Worm (Caenorhabditis elegans) whole organism, L2 larva: ENCODE data around the gene srg-3.

Experiments used
- C34F6.9 ChIP-seq: fragments of 150-350 bp; optimal IDR thresholded peaks from 2 replicates; lab custom pipeline; 2014; ENCODE audit warnings: missing biosample characterization, missing genetic modification characterization
- F13H6.1 ChIP-seq: sonication (generic microtip); optimal IDR thresholded peaks from 2 replicates; lab custom pipeline; 2016; ENCODE audit warnings: missing genetic modification characterization, missing compliant biosample characterization
- R02D3.7 ChIP-seq: fragments of 150-350 bp; optimal IDR thresholded peaks from 2 replicates; lab custom pipeline; 2014; ENCODE audit warnings: missing biosample characterization, missing genetic modification characterization
- ZK546.5 ChIP-seq: sonication (generic microtip); optimal IDR thresholded peaks from 2 replicates; lab custom pipeline; 2017; ENCODE audit warnings: missing biosample characterization, missing genetic modification characterization
- alr-1 ChIP-seq: fragments of 150-350 bp; optimal IDR thresholded peaks from 2 replicates; lab custom pipeline; 2014; ENCODE audit warnings: missing biosample characterization, missing genetic modification characterization
- aly-2 ChIP-seq: fragments of 150-350 bp; optimal IDR thresholded peaks from 2 replicates; lab custom pipeline; 2014; ENCODE audit warnings: missing biosample characterization, missing genetic modification characterization
- ama-1 ChIP-seq: fragments of 150-350 bp; optimal IDR thresholded peaks from 2 replicates; lab custom pipeline; 2018; ENCODE audit warnings: inconsistent platforms
- ceh-16 ChIP-seq: fragments of 150-350 bp; optimal IDR thresholded peaks from 2 replicates; lab custom pipeline; 2014; ENCODE audit warnings: missing biosample characterization, missing genetic modification characterization
- ceh-82 ChIP-seq: fragments of 150-350 bp; optimal IDR thresholded peaks from 2 replicates; lab custom pipeline; 2014; ENCODE audit warnings: missing biosample characterization, missing genetic modification characterization
- crh-2 ChIP-seq: sonication (generic microtip); optimal IDR thresholded peaks from 2 replicates; lab custom pipeline; 2017; ENCODE audit warnings: missing biosample characterization, missing genetic modification characterization
- dmd-4 ChIP-seq: sonication (generic microtip); optimal IDR thresholded peaks from 2 replicates; lab custom pipeline; 2017; ENCODE audit warnings: missing biosample characterization, missing genetic modification characterization
- egl-27 ChIP-seq: sonication (generic microtip); optimal IDR thresholded peaks from 3 replicates; lab custom pipeline; 2017; ENCODE audit warnings: missing biosample characterization, missing genetic modification reagents, missing genetic modification characterization
- elt-3 ChIP-seq: sonication (generic microtip); optimal IDR thresholded peaks from 2 replicates; lab custom pipeline; 2017; ENCODE audit warnings: missing biosample characterization, missing genetic modification characterization
- fos-1 ChIP-seq: fragments of 150-350 bp; optimal IDR thresholded peaks from 2 replicates; lab custom pipeline; 2014; ENCODE audit warnings: missing biosample characterization, missing genetic modification characterization
- gmeb-1 ChIP-seq: fragments of 150-350 bp; optimal IDR thresholded peaks from 2 replicates; lab custom pipeline; 2014; ENCODE audit warnings: missing biosample characterization, missing genetic modification characterization
- lin-11 ChIP-seq: fragments of 150-350 bp; sonication (generic microtip); optimal IDR thresholded peaks from 2 replicates; lab custom pipeline; 2014; ENCODE audit warnings: missing biosample characterization, missing genetic modification characterization, inconsistent platforms, mixed read lengths
- lsy-2 ChIP-seq, 2 experiments: fragments of 150-350 bp in 1 of 2; sonication (generic microtip) in 1 of 2; optimal IDR thresholded peaks; 2 replicates each; lab custom pipeline; 2014 to 2017; ENCODE audit warnings: missing biosample characterization in 2 of 2, missing genetic modification characterization in 2 of 2
- mbf-1 ChIP-seq: sonication (generic microtip); optimal IDR thresholded peaks from 2 replicates; lab custom pipeline; 2017; ENCODE audit warnings: missing biosample characterization, missing genetic modification characterization
- mdl-1 ChIP-seq, 2 experiments: fragments of 150-350 bp in 1 of 2; sonication (generic microtip) in 1 of 2; optimal IDR thresholded peaks; 2 replicates each; lab custom pipeline; 2017; ENCODE audit warnings: missing biosample characterization in 2 of 2, missing genetic modification characterization in 2 of 2
- nhr-10 ChIP-seq: sonication (generic microtip); optimal IDR thresholded peaks from 2 replicates; lab custom pipeline; 2017; ENCODE audit warnings: missing biosample characterization, missing genetic modification characterization
- nhr-12 ChIP-seq: fragments of 150-350 bp; optimal IDR thresholded peaks from 2 replicates; lab custom pipeline; 2014; ENCODE audit warnings: missing biosample characterization, missing genetic modification characterization
- nhr-129 ChIP-seq: fragments of 150-350 bp; optimal IDR thresholded peaks from 2 replicates; lab custom pipeline; 2014; ENCODE audit warnings: missing biosample characterization, missing genetic modification characterization
- nhr-21 ChIP-seq: fragments of 150-350 bp; optimal IDR thresholded peaks from 2 replicates; lab custom pipeline; 2014; ENCODE audit warnings: missing biosample characterization, missing genetic modification characterization
- nhr-23 ChIP-seq: fragments of 150-350 bp; optimal IDR thresholded peaks from 2 replicates; lab custom pipeline; 2014; ENCODE audit warnings: missing biosample characterization, missing genetic modification reagents, missing genetic modification characterization
- nhr-25 ChIP-seq: fragments of 150-350 bp; sonication (generic microtip); optimal IDR thresholded peaks from 3 replicates; lab custom pipeline; 2014; ENCODE audit warnings: missing biosample characterization, missing genetic modification characterization
- peb-1 ChIP-seq: fragments of 150-350 bp; optimal IDR thresholded peaks from 2 replicates; lab custom pipeline; 2014; ENCODE audit warnings: missing biosample characterization, missing genetic modification characterization
- sem-4 ChIP-seq: fragments of 150-350 bp; optimal IDR thresholded peaks from 2 replicates; lab custom pipeline; 2014; ENCODE audit warnings: missing biosample characterization, missing genetic modification reagents, missing genetic modification characterization
- skn-1 ChIP-seq: sonication (generic microtip); optimal IDR thresholded peaks from 2 replicates; lab custom pipeline; 2017; ENCODE audit warnings: missing biosample characterization, missing genetic modification characterization
- sma-3 ChIP-seq: sonication (generic microtip); optimal IDR thresholded peaks from 2 replicates; lab custom pipeline; 2016; ENCODE audit warnings: missing genetic modification reagents, missing genetic modification characterization, missing compliant biosample characterization
- snpc-4 ChIP-seq: fragments of 150-350 bp; optimal IDR thresholded peaks from 2 replicates; lab custom pipeline; 2014; ENCODE audit warnings: missing biosample characterization, missing genetic modification characterization
- unc-39 ChIP-seq: fragments of 150-350 bp; optimal IDR thresholded peaks from 2 replicates; lab custom pipeline; 2014; ENCODE audit warnings: missing biosample characterization, missing genetic modification characterization
- unc-55 ChIP-seq: fragments of 150-350 bp; sonication (generic microtip); optimal IDR thresholded peaks from 3 replicates; lab custom pipeline; 2014; ENCODE audit warnings: missing biosample characterization, missing genetic modification reagents, missing genetic modification characterization
- unc-62 ChIP-seq: fragments of 150-350 bp; optimal IDR thresholded peaks from 2 replicates; lab custom pipeline; 2014; ENCODE audit warnings: missing biosample characterization, missing genetic modification reagents, missing genetic modification characterization
- zag-1 ChIP-seq: fragments of 150-350 bp; optimal IDR thresholded peaks from 2 replicates; lab custom pipeline; 2014; ENCODE audit warnings: missing biosample characterization, missing genetic modification characterization
- ztf-1 ChIP-seq: fragments of 200-800 bp; sonication (Bioruptor generic); conservative IDR thresholded peaks from 2 replicates; pipeline ENCODE4 v1.3.6; 2022; ENCODE audit warnings: missing genetic modification characterization, missing compliant biosample characterization
- ztf-11 ChIP-seq: sonication (generic microtip); optimal IDR thresholded peaks from 2 replicates; lab custom pipeline; 2017; ENCODE audit warnings: missing biosample characterization, missing genetic modification characterization

srg-3 gene

DNA sequence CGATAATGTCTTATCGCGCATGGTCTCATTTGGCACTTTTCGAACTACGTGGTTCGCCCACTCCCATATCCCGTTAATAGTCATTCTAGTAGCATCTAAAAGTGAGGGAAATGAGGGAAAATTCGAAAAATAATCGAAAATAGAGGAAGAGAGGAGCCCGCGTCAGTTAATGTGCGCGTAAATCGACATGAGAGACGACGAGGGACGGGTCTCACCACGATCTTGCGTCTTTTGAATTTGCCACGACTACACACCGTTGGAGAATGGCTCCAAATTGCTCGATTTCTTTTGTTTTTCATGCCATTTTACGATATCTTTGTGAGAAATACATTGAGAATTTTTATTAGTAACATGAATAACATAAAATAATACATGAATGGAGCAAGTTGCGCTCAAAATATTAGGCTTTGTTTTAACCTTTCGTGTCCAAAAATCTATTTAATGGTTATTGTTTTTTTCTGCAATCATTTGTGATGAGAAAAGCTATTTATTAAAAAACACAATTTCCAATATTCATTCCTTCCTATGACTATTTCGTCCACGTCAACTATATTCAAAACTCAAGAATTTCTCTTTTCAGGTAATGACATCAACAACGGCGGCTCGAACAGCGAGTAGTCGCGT is 22.0 kb downstream of the srg-3 start, which contains the start of the genes gen-1 and stt-3:
gen-1 (minus strand) TSS at position 95 of the 624 bp plus-strand sequence.
stt-3 (plus strand) TSS at position 574 of the 624 bp plus-strand sequence.
- peak; percentile 18 for TF ChIP-seq C34F6.9 (tag; lab: Kevin White, UChicago)
- TF ChIP-seq mbf-1 (tag; lab: Kevin White, UChicago): no peak
- TF ChIP-seq nhr-129 (tag; lab: Kevin White, UChicago): peak; percentile 43
- TF ChIP-seq crh-2 (tag; lab: Kevin White, UChicago): peak; percentile 86
- no peak for TF ChIP-seq peb-1 (tag; lab: Kevin White, UChicago)

DNA sequence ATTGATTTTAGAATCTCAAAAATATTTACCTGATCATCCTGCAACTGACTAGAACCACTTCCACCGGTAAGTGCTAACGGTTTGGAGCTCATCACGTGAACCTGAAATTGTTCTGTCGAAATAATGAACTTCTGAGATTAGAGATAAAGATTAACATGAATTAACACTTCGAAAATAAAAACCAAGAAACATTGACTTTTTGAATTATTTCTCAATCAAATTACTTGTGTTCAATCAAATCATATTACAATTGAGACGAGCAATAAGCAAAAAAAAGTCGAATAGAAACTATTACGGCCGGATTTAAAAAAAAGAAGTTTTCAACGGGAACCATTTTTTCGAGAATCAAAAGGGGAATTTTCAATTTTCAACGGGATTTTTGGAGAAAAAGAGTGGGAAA is 24.4 kb downstream of the srg-3 start, which contains the start of gene bcas-2:
bcas-2 (minus strand) TSS at position 101 of the 400 bp plus-strand sequence.
- TF ChIP-seq snpc-4 (tag; lab: Kevin White, UChicago): no peak
- TF ChIP-seq R02D3.7 (tag; lab: Kevin White, UChicago): no peak
- TF ChIP-seq unc-55: no peak
- TF ChIP-seq egl-27 (tag; lab: Kevin White, UChicago): no peak
- no peak for TF ChIP-seq sem-4 (tag; lab: Kevin White, UChicago)
- no peak for TF ChIP-seq nhr-23 (tag; lab: Kevin White, UChicago)
- TF ChIP-seq lsy-2 (tag; optimal IDR thresholded peaks at IDR 0.05; lab: Kevin White, UChicago): no peak
- no peak for TF ChIP-seq unc-39
- no peak for TF ChIP-seq gmeb-1 (tag; lab: Kevin White, UChicago)
- no peak for TF ChIP-seq nhr-12
- TF ChIP-seq nhr-129 (tag; lab: Kevin White, UChicago): no peak
- no peak for TF ChIP-seq nhr-21
- no peak for TF ChIP-seq zag-1 (tag; lab: Kevin White, UChicago)
- TF ChIP-seq unc-62 (GFP tag; lab: Kevin White, UChicago): no peak
- no peak for TF ChIP-seq dmd-4 (tag; lab: Kevin White, UChicago)
- no peak for TF ChIP-seq F13H6.1 (tag; lab: Kevin White, UChicago)
- TF ChIP-seq ama-1 (lab: Kevin White, UChicago): no peak
- TF ChIP-seq peb-1 (tag; lab: Kevin White, UChicago): no peak
- TF ChIP-seq sma-3 (GFP tag; lab: Kevin White, UChicago): no peak

DNA sequence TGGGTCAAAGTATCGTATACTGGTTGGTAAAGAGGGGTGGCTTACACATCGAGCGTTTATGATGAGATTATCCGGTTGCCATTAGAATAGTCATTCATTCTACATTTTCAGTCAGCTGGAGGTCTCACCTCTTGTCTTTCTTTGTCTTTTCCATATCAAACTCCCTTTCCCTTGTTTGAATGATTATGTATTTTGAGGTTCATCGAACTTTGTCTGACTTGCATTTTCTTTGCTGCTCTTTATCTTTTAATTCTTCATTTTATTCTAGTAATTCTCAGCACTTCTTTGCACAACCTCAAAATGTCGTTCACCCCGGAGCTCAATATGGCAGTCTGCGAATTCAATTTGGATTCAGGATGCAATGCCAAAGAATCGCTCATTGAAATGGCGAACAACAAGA is 29.6 kb downstream of the srg-3 start, which contains the start of gene T12A2.3:
T12A2.3 (plus strand) TSS at position 301 of the 400 bp plus-strand sequence.
- TF ChIP-seq ztf-1 (GFP tag; lab: Robert Waterston, UW) (no peak), nhr-129 (tag; lab: Kevin White, UChicago) (no peak), nhr-10 (no peak), snpc-4 (tag; lab: Kevin White, UChicago) (no peak), sma-3 (GFP tag; lab: Kevin White, UChicago) (no peak), ceh-16 (no peak), unc-62 (GFP tag; lab: Kevin White, UChicago) (no peak), alr-1 (tag; lab: Kevin White, UChicago) (no peak), ZK546.5 (tag; lab: Kevin White, UChicago) (no peak), nhr-25 (no peak), ceh-82 (tag; lab: Kevin White, UChicago) (no peak)

DNA sequence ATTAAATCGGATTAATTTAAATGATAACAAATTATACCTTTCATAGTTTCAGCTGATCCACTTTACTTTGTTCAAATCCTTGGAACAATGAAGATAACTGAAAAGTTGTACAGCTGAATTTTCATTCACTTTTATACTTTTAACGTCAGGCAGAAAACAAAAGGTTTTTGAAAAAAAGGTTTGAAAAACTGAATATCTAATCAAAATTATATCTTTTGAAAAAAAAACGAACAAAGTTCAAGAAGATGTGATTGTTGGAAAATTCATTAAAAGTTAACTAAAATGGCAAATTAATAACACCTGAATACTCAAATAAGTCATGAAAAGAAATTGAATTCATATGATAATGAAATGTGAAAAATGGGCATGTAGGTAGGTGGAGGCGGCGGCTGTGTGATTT is 33.5 kb downstream of the srg-3 start, which contains the start of gene T12A2.21:
T12A2.21 (minus strand) TSS at position 101 of the 400 bp plus-strand sequence.
- TF ChIP-seq ceh-16 (no peak), C34F6.9 (tag; lab: Kevin White, UChicago) (no peak), nhr-21 (no peak), mdl-1 (tag; optimal IDR thresholded peaks at IDR 0.05; lab: Kevin White, UChicago) (no peak), ama-1 (lab: Kevin White, UChicago) (no peak), unc-62 (GFP tag; lab: Kevin White, UChicago) (no peak), fos-1 (tag; lab: Kevin White, UChicago) (no peak), nhr-129 (tag; lab: Kevin White, UChicago) (no peak), ztf-11 (tag; lab: Kevin White, UChicago) (no peak), sem-4 (tag; lab: Kevin White, UChicago) (no peak), lsy-2 (tag; optimal IDR thresholded peaks at IDR 0.05; lab: Kevin White, UChicago) (no peak), aly-2 (no peak), lin-11 (tag; lab: Kevin White, UChicago) (no peak), ceh-82 (tag; lab: Kevin White, UChicago) (no peak), skn-1 (tag; lab: Kevin White, UChicago) (no peak), ztf-1 (GFP tag; lab: Robert Waterston, UW) (no peak), sma-3 (GFP tag; lab: Kevin White, UChicago) (no peak), elt-3 (tag; lab: Kevin White, UChicago) (no peak)
